Worm (Caenorhabditis elegans) whole organism, L4/young adult: ENCODE results near the gene F57B1.5.

Source experiments
- dao-5 ChIP-seq: sonication (generic microtip); optimal IDR thresholded peaks from 2 replicates; lab custom pipeline; 2016; ENCODE audit warnings: missing genotype, missing genetic modification characterization, moderate library complexity, missing compliant biosample characterization
- him-1 ChIP-seq: sonication (generic microtip); optimal IDR thresholded peaks from 2 replicates; lab custom pipeline; 2016; ENCODE audit warnings: missing genotype, missing genetic modification reagents, missing genetic modification characterization, missing compliant biosample characterization

DNA sequence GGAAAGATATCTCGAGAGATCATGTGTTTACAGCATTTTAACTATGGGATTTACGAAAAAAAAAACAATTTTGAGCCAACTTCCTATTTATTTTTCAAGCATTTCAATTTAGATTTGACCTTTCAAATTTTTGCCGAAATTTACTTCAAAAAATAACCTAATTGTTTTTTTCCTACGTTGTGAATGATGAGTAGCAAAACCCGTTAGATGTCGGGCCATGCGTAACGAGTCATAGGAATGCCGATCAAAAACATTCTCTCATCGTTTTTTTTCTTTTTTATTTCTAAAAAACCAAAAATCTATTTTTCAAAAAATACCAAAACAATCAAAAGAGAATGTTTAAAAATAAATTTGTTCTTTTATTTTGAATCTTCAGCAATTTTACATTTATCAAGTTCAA, 44.6 kb upstream of the F57B1.5 start:
- no peak for TF ChIP-seq him-1
- TF ChIP-seq dao-5 (tag; lab: Kevin White, UChicago), result no peak
